Fruit fly (Drosophila melanogaster) whole organism, embryonic: ENCODE measurements around the gene CG14650.

Experiments
- Aef1 ChIP-seq: fragments of 200-800 bp; sonication (Bioruptor generic); IDR thresholded peaks from 3 replicates; pipeline ENCODE4 v1.3.6; 2022; ENCODE audit warnings: missing biosample characterization, missing genetic modification characterization
- CG10431 ChIP-seq: fragments of 200-800 bp; sonication (Bioruptor generic); optimal IDR thresholded peaks from 3 replicates; lab custom pipeline; 2018; ENCODE audit warnings: missing biosample characterization, mild to moderate bottlenecking, missing genetic modification characterization
- CG12155 ChIP-seq: fragments of 200-800 bp; sonication (Bioruptor generic); optimal IDR thresholded peaks from 3 replicates; lab custom pipeline; 2016; ENCODE audit warnings: missing biosample characterization, missing genetic modification characterization
- CG13894 ChIP-seq: fragments of 200-800 bp; sonication (Bioruptor generic); optimal IDR thresholded peaks from 3 replicates; lab custom pipeline; 2018; ENCODE audit warnings: missing biosample characterization, mild to moderate bottlenecking, missing genetic modification characterization, moderate library complexity
- CG14860 ChIP-seq: fragments of 200-800 bp; sonication (Bioruptor generic); IDR thresholded peaks from 3 replicates; pipeline ENCODE4 v1.3.6; 2022; ENCODE audit warnings: missing biosample characterization, missing genetic modification characterization; ENCODE audit not compliant: partially characterized antibody
- CG14965 ChIP-seq: fragments of 200-800 bp; sonication (Bioruptor generic); optimal IDR thresholded peaks from 2 replicates; lab custom pipeline; 2016; ENCODE audit warnings: missing biosample characterization, missing genetic modification characterization, borderline replicate concordance
- CG15479 ChIP-seq: fragments of 200-800 bp; sonication (Bioruptor generic); optimal IDR thresholded peaks from 3 replicates; lab custom pipeline; 2019; ENCODE audit warnings: missing biosample characterization, mild to moderate bottlenecking, missing genetic modification characterization, moderate library complexity
- CG1602 ChIP-seq: fragments of 200-800 bp; sonication (Bioruptor generic); optimal IDR thresholded peaks from 3 replicates; lab custom pipeline; 2016; ENCODE audit warnings: missing biosample characterization, missing genetic modification characterization
- CG16863 ChIP-seq: fragments of 200-800 bp; sonication (Bioruptor generic); optimal IDR thresholded peaks from 3 replicates; lab custom pipeline; 2016; ENCODE audit warnings: missing biosample characterization, missing genetic modification characterization
- CG17186 ChIP-seq: fragments of 200-800 bp; sonication (Bioruptor generic); optimal IDR thresholded peaks from 3 replicates; lab custom pipeline; 2017; ENCODE audit warnings: missing biosample characterization, missing genetic modification reagents, missing genetic modification characterization
- CG18619 ChIP-seq: fragments of 200-800 bp; sonication (Bioruptor generic); optimal IDR thresholded peaks from 3 replicates; lab custom pipeline; 2017; ENCODE audit warnings: missing biosample characterization, mild to moderate bottlenecking, missing genetic modification characterization
- CG18764 ChIP-seq: fragments of 200-800 bp; sonication (Bioruptor generic); optimal IDR thresholded peaks from 3 replicates; lab custom pipeline; 2016; ENCODE audit warnings: missing biosample characterization, missing genetic modification characterization
- CG3281 ChIP-seq: fragments of 200-800 bp; sonication (Bioruptor generic); optimal IDR thresholded peaks from 3 replicates; lab custom pipeline; 2017; ENCODE audit warnings: missing biosample characterization, mild to moderate bottlenecking, missing genetic modification characterization
- CG33213 ChIP-seq: fragments of 200-800 bp; sonication (Bioruptor generic); optimal IDR thresholded peaks from 3 replicates; lab custom pipeline; 2016; ENCODE audit warnings: missing biosample characterization, missing genetic modification characterization
- CG4404 ChIP-seq: fragments of 200-800 bp; sonication (Bioruptor generic); IDR thresholded peaks from 2 replicates; pipeline ENCODE4 v1.3.6; 2022; ENCODE audit warnings: missing biosample characterization, missing genetic modification characterization
- CG8924 ChIP-seq: fragments of 200-800 bp; optimal IDR thresholded peaks from 3 replicates; lab custom pipeline; 2019; ENCODE audit warnings: missing biosample characterization, mild to moderate bottlenecking, missing genetic modification characterization, moderate library complexity
- D19B ChIP-seq: fragments of 200-800 bp; sonication (Bioruptor generic); optimal IDR thresholded peaks from 2 replicates; lab custom pipeline; 2017; ENCODE audit warnings: missing biosample characterization, mild to moderate bottlenecking, missing genetic modification characterization
- Dip2 ChIP-seq: fragments of 200-800 bp; sonication (Bioruptor generic); IDR thresholded peaks from 2 replicates; pipeline ENCODE4 v1.3.6; 2022; ENCODE audit warnings: missing biosample characterization, missing genetic modification characterization
- Ets97D ChIP-seq: fragments of 200-800 bp; sonication (Bioruptor generic); optimal IDR thresholded peaks from 3 replicates; lab custom pipeline; 2016; ENCODE audit warnings: missing biosample characterization, missing genetic modification characterization
- Gsc ChIP-seq: fragments of 200-800 bp; sonication (Bioruptor generic); IDR thresholded peaks from 2 replicates; pipeline ENCODE4 v1.3.6; 2022; ENCODE audit warnings: missing biosample characterization, missing genetic modification characterization
- Lpt ChIP-seq: fragments of >200 bp; optimal IDR thresholded peaks from 2 replicates; lab custom pipeline; 2018; ENCODE audit warnings: missing biosample characterization, missing genetic modification characterization
- Mad ChIP-seq: fragments of 200-800 bp; sonication (Bioruptor generic); optimal IDR thresholded peaks from 2 replicates; lab custom pipeline; 2016; ENCODE audit warnings: missing biosample characterization, missing genetic modification characterization
- NC2α ChIP-seq: fragments of 200-800 bp; sonication (Bioruptor generic); optimal IDR thresholded peaks from 2 replicates; lab custom pipeline; 2016; ENCODE audit warnings: missing biosample characterization, missing genetic modification characterization
- Ravus ChIP-seq: fragments of 200-800 bp; sonication (Bioruptor generic); IDR thresholded peaks from 2 replicates; pipeline ENCODE4 v1.3.6; 2022; ENCODE audit warnings: missing biosample characterization, missing genetic modification characterization
- Six4 ChIP-seq: fragments of 200-800 bp; sonication (Bioruptor generic); optimal IDR thresholded peaks from 2 replicates; lab custom pipeline; 2016; ENCODE audit warnings: missing biosample characterization, missing genetic modification characterization
- Sox100B ChIP-seq: fragments of 200-800 bp; sonication (Bioruptor generic); optimal IDR thresholded peaks from 3 replicates; lab custom pipeline; 2018; ENCODE audit warnings: missing biosample characterization, mild to moderate bottlenecking, missing genetic modification characterization
- Sry-δ ChIP-seq: fragments of 200-800 bp; sonication (Bioruptor generic); optimal IDR thresholded peaks from 2 replicates; lab custom pipeline; 2016; ENCODE audit warnings: missing biosample characterization, missing genetic modification characterization
- Xbp1 ChIP-seq: fragments of 200-800 bp; sonication (Bioruptor generic); optimal IDR thresholded peaks from 3 replicates; lab custom pipeline; 2016; ENCODE audit warnings: missing biosample characterization, mild to moderate bottlenecking, missing genetic modification characterization
- YL-1 ChIP-seq: fragments of 200-800 bp; sonication (Bioruptor generic); optimal IDR thresholded peaks from 3 replicates; lab custom pipeline; 2017; ENCODE audit warnings: missing biosample characterization, mild to moderate bottlenecking, missing genetic modification characterization
- bigmax ChIP-seq: fragments of 200-800 bp; sonication (Bioruptor generic); optimal IDR thresholded peaks from 2 replicates; lab custom pipeline; 2018; ENCODE audit warnings: missing biosample characterization, mild to moderate bottlenecking, missing genetic modification characterization
- br ChIP-seq: fragments of >200 bp; optimal IDR thresholded peaks from 2 replicates; lab custom pipeline; 2017
- btn ChIP-seq: fragments of 200-800 bp; sonication (Bioruptor generic); optimal IDR thresholded peaks from 2 replicates; lab custom pipeline; 2016; ENCODE audit warnings: missing biosample characterization, missing genetic modification characterization
- caup ChIP-seq: fragments of 200-800 bp; sonication (Bioruptor generic); optimal IDR thresholded peaks from 3 replicates; lab custom pipeline; 2017; ENCODE audit warnings: missing biosample characterization, mild to moderate bottlenecking, missing genetic modification characterization, moderate library complexity; ENCODE audit not compliant: severe bottlenecking
- cg ChIP-seq: fragments of 200-800 bp; sonication (Bioruptor generic); optimal IDR thresholded peaks from 3 replicates; lab custom pipeline; 2019; ENCODE audit warnings: missing biosample characterization, mild to moderate bottlenecking, missing genetic modification characterization, moderate library complexity
- chif ChIP-seq, 2 experiments: fragments of 200-800 bp; sonication (Bioruptor generic); optimal IDR thresholded peaks; 3 replicates each; lab custom pipeline; 2016; ENCODE audit warnings: missing biosample characterization in 2 of 2, missing genetic modification characterization in 2 of 2
- ci ChIP-seq: fragments of 200-800 bp; sonication (Bioruptor generic); IDR thresholded peaks from 3 replicates; pipeline ENCODE4 v1.3.6; 2022; ENCODE audit warnings: missing biosample characterization, missing genetic modification characterization
- corto ChIP-seq: fragments of 200-800 bp; sonication (Bioruptor generic); optimal IDR thresholded peaks from 2 replicates; lab custom pipeline; 2016; ENCODE audit warnings: missing biosample characterization, mild to moderate bottlenecking, missing genetic modification characterization, moderate library complexity
- da ChIP-seq: fragments of 200-800 bp; sonication (Bioruptor generic); optimal IDR thresholded peaks from 2 replicates; lab custom pipeline; 2016; ENCODE audit warnings: missing biosample characterization, missing genetic modification characterization
- danr ChIP-seq: fragments of 200-800 bp; sonication (Bioruptor generic); IDR thresholded peaks from 2 replicates; pipeline ENCODE4 v1.3.6; 2022; ENCODE audit warnings: missing biosample characterization, missing genetic modification characterization
- eve ChIP-seq, 2 experiments: fragments of >200 bp; optimal IDR thresholded peaks; 2 replicates each; lab custom pipeline; 2017; ENCODE audit warnings: missing biosample characterization in 2 of 2, missing genetic modification characterization in 2 of 2
- gcm2 ChIP-seq: fragments of 200-800 bp; sonication (Bioruptor generic); optimal IDR thresholded peaks from 2 replicates; lab custom pipeline; 2016; ENCODE audit warnings: missing biosample characterization, missing genetic modification characterization
- jumu ChIP-seq: fragments of 200-800 bp; sonication (Bioruptor generic); optimal IDR thresholded peaks from 3 replicates; lab custom pipeline; 2016; ENCODE audit warnings: missing biosample characterization, missing genetic modification characterization
- maf-S ChIP-seq: fragments of 200-800 bp; sonication (Bioruptor generic); optimal IDR thresholded peaks from 2 replicates; lab custom pipeline; 2016; ENCODE audit warnings: missing biosample characterization, missing genetic modification characterization
- org-1 ChIP-seq: fragments of 200-800 bp; sonication (Bioruptor generic); optimal IDR thresholded peaks from 2 replicates; lab custom pipeline; 2017; ENCODE audit warnings: missing biosample characterization, missing genetic modification characterization
- pb ChIP-seq: fragments of 200-800 bp; sonication (Bioruptor generic); optimal IDR thresholded peaks from 3 replicates; lab custom pipeline; 2016; ENCODE audit warnings: missing biosample characterization, missing genetic modification characterization
- pum ChIP-seq: fragments of 200-800 bp; sonication (Bioruptor generic); optimal IDR thresholded peaks from 2 replicates; lab custom pipeline; 2016; ENCODE audit warnings: missing biosample characterization, missing genetic modification characterization
- salm ChIP-seq: fragments of 200-800 bp; sonication (Bioruptor generic); optimal IDR thresholded peaks from 2 replicates; lab custom pipeline; 2018; ENCODE audit warnings: missing biosample characterization, mild to moderate bottlenecking, missing genetic modification characterization
- sens-2 ChIP-seq: fragments of 200-800 bp; sonication (Bioruptor generic); IDR thresholded peaks from 2 replicates; pipeline ENCODE4 v1.3.6; 2022; ENCODE audit warnings: missing biosample characterization, missing genetic modification characterization
- slp2 ChIP-seq: fragments of 200-800 bp; sonication (Bioruptor generic); optimal IDR thresholded peaks from 2 replicates; lab custom pipeline; 2016; ENCODE audit warnings: missing biosample characterization, missing genetic modification characterization
- tup ChIP-seq: fragments of 200-800 bp; sonication (Bioruptor generic); optimal IDR thresholded peaks from 2 replicates; lab custom pipeline; 2016; ENCODE audit warnings: missing biosample characterization, mild to moderate bottlenecking, missing genetic modification characterization, moderate library complexity
- z ChIP-seq: fragments of 200-800 bp; sonication (Bioruptor generic); IDR thresholded peaks from 3 replicates; pipeline ENCODE4 v1.3.6; 2022; ENCODE audit warnings: missing biosample characterization, missing genetic modification characterization
- zen2 ChIP-seq: fragments of 200-800 bp; sonication (Bioruptor generic); IDR thresholded peaks from 3 replicates; pipeline ENCODE4 v1.3.6; 2022; ENCODE audit warnings: missing biosample characterization, missing genetic modification characterization; ENCODE audit not compliant: partially characterized antibody

The CG14650 gene

DNA sequence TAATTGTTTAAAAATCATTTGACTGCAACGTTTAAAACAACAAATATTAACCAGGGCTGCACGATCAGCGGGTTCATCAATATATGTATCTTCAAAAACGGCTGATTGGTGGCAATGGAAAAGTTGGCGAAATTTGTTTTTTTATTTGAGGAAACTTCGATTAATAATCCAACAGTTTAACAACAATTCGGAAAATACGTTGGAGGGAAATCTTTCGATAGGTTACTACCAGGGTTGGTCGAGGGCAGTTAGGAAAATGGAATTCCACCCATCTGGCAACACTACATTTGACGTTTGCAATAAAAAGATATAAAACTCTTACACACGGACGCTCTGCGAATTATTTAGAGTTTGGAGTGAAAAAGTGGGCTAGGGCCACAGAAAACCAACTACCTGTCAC lies at the start of gene CG14650, which contains the start of gene Lipt2 (continued):
- TF ChIP-seq caup (GFP tag; lab: Kevin White, UChicago) (no peak), CG15479 (GFP tag; lab: Kevin White, UChicago) (no peak), sens-2 (GFP tag; lab: Robert Waterston, UW) (no peak), da (GFP tag; lab: Kevin White, UChicago) (no peak), Xbp1 (GFP tag; lab: Kevin White, UChicago) (peak; percentile 75), D19B (GFP tag; lab: Kevin White, UChicago) (no peak), CG33213 (GFP tag; lab: Kevin White, UChicago) (peak; percentile 29), CG8924 (tag; lab: Kevin White, UChicago) (peak; percentile 74), CG10431 (GFP tag; lab: Kevin White, UChicago) (no peak), YL-1 (GFP tag; lab: Kevin White, UChicago) (peak; percentile 93), Ravus (GFP tag; lab: Robert Waterston, UW) (no peak), z (GFP tag; lab: Robert Waterston, UW) (no peak), jumu (GFP tag; lab: Kevin White, UChicago) (peak; percentile 68), CG14965 (GFP tag; lab: Kevin White, UChicago) (no peak), cg (GFP tag; lab: Kevin White, UChicago) (no peak), ci (GFP tag; lab: Robert Waterston, UW) (peak; percentile 39; the same call in 1 of the 3 replicates), CG4404 (GFP tag; lab: Robert Waterston, UW) (no peak), Sry-δ (peak; percentile 80), pum (GFP tag; lab: Kevin White, UChicago) (peak; percentile 61), Aef1 (peak; percentile 63), Six4 (GFP tag; lab: Kevin White, UChicago) (peak; percentile 35), br (lab: Kevin White, UChicago) (no peak), NC2α (GFP tag; lab: Kevin White, UChicago) (peak; percentile 8), org-1 (GFP tag; lab: Kevin White, UChicago) (no peak), CG17186 (GFP tag; lab: Kevin White, UChicago) (peak; percentile 52), CG18619 (GFP tag; lab: Kevin White, UChicago) (peak; percentile 1), Lpt (GFP tag; lab: Kevin White, UChicago) (no peak), Sox100B (GFP tag; lab: Kevin White, UChicago) (no peak), chif (GFP tag; optimal IDR thresholded peaks at IDR 0.05; lab: Kevin White, UChicago) (peak; percentile 36 to 55), CG3281 (GFP tag; lab: Kevin White, UChicago) (peak; percentile 90), Dip2 (GFP tag; lab: Robert Waterston, UW) (no peak), CG14860 (no peak), CG16863 (GFP tag; lab: Kevin White, UChicago) (peak; percentile 27), gcm2 (GFP tag; lab: Kevin White, UChicago) (no peak), zen2 (GFP tag; lab: Robert Waterston, UW) (no peak; the same call in 2 of the 3 replicates), bigmax (GFP tag; lab: Kevin White, UChicago) (peak; percentile 45), Gsc (no peak), Ets97D (peak; percentile 78), danr (GFP tag; lab: Robert Waterston, UW) (no peak), eve (GFP tag; optimal IDR thresholded peaks at IDR 0.05; lab: Kevin White, UChicago) (no peak), btn (GFP tag; lab: Kevin White, UChicago) (peak; percentile 47), CG1602 (peak; percentile 50), Mad (GFP tag; lab: Kevin White, UChicago) (peak; percentile 27), pb (GFP tag; lab: Kevin White, UChicago) (peak; percentile 33), tup (GFP tag; lab: Kevin White, UChicago) (no peak), salm (no peak), slp2 (peak; percentile 59), CG13894 (no peak), maf-S (peak; percentile 12), corto (no peak), CG18764 (GFP tag; lab: Kevin White, UChicago) (peak; percentile 37), CG12155 (GFP tag; lab: Kevin White, UChicago) (peak; percentile 69)
